Fruit fly (Drosophila melanogaster) whole organism, embryonic: ENCODE results near the gene CG14515.

Experiments
- Aef1 ChIP-seq: fragments of 200-800 bp; sonication (Bioruptor generic); IDR thresholded peaks from 3 replicates; pipeline ENCODE4 v1.3.6; 2022; ENCODE audit warnings: missing biosample characterization, missing genetic modification characterization
- CG10147 ChIP-seq: fragments of 200-800 bp; sonication (Bioruptor generic); optimal IDR thresholded peaks from 2 replicates; lab custom pipeline; 2019; ENCODE audit warnings: missing biosample characterization, mild to moderate bottlenecking, missing genetic modification characterization, moderate library complexity
- CG10321 ChIP-seq: fragments of 200-800 bp; sonication (Bioruptor generic); IDR thresholded peaks from 2 replicates; pipeline ENCODE4 v1.3.6; 2022; ENCODE audit warnings: missing biosample characterization, missing genetic modification characterization
- CG13775 ChIP-seq: fragments of 200-800 bp; sonication (Bioruptor generic); optimal IDR thresholded peaks from 3 replicates; lab custom pipeline; 2017; ENCODE audit warnings: missing biosample characterization, mild to moderate bottlenecking, missing genetic modification characterization
- CG13894 ChIP-seq: fragments of 200-800 bp; sonication (Bioruptor generic); optimal IDR thresholded peaks from 3 replicates; lab custom pipeline; 2018; ENCODE audit warnings: missing biosample characterization, mild to moderate bottlenecking, missing genetic modification characterization, moderate library complexity
- CG14014 ChIP-seq: fragments of 200-800 bp; sonication (Bioruptor generic); IDR thresholded peaks from 2 replicates; pipeline ENCODE4 v1.3.6; 2022; ENCODE audit warnings: missing biosample characterization, missing genetic modification characterization
- CG14667 ChIP-seq: fragments of 200-800 bp; sonication (Bioruptor generic); IDR thresholded peaks from 2 replicates; pipeline ENCODE4 v1.3.6; 2022; ENCODE audit warnings: missing biosample characterization, missing genetic modification characterization
- CG14860 ChIP-seq: fragments of 200-800 bp; sonication (Bioruptor generic); IDR thresholded peaks from 3 replicates; pipeline ENCODE4 v1.3.6; 2022; ENCODE audit warnings: missing biosample characterization, missing genetic modification characterization; ENCODE audit not compliant: partially characterized antibody
- CG16813 ChIP-seq: fragments of 200-800 bp; sonication (Bioruptor generic); IDR thresholded peaks from 3 replicates; pipeline ENCODE4 v1.3.6; 2022; ENCODE audit warnings: missing biosample characterization, missing genetic modification characterization; ENCODE audit not compliant: partially characterized antibody
- CG16863 ChIP-seq: fragments of 200-800 bp; sonication (Bioruptor generic); optimal IDR thresholded peaks from 3 replicates; lab custom pipeline; 2016; ENCODE audit warnings: missing biosample characterization, missing genetic modification characterization
- CG17328 ChIP-seq: fragments of 200-800 bp; sonication (Bioruptor generic); IDR thresholded peaks from 2 replicates; pipeline ENCODE4 v1.3.6; 2022; ENCODE audit warnings: missing biosample characterization, missing genetic modification characterization
- CG32532 ChIP-seq: fragments of 200-800 bp; sonication (Bioruptor generic); IDR thresholded peaks from 2 replicates; pipeline ENCODE4 v1.3.6; 2022; ENCODE audit warnings: missing biosample characterization, missing genetic modification characterization
- CG32767 ChIP-seq: fragments of 200-800 bp; sonication (Bioruptor generic); IDR thresholded peaks from 2 replicates; pipeline ENCODE4 v1.3.6; 2022; ENCODE audit warnings: missing biosample characterization, missing genetic modification characterization
- CG3726 ChIP-seq: fragments of 200-800 bp; sonication (Bioruptor generic); IDR thresholded peaks from 3 replicates; pipeline ENCODE4, ENCODE4 v1.3.6; 2022; ENCODE audit warnings: missing biosample characterization, missing genetic modification characterization
- CG3847 ChIP-seq: fragments of 200-800 bp; sonication (Bioruptor generic); IDR thresholded peaks from 2 replicates; pipeline ENCODE4 v1.3.6; 2022; ENCODE audit warnings: missing biosample characterization, missing genetic modification characterization
- CG42726 ChIP-seq: fragments of 200-800 bp; sonication (Bioruptor generic); IDR thresholded peaks from 2 replicates; pipeline ENCODE4 v1.3.6; 2022; ENCODE audit warnings: missing biosample characterization, missing genetic modification characterization; ENCODE audit not compliant: partially characterized antibody
- CG6175 ChIP-seq: fragments of 200-800 bp; sonication (Bioruptor generic); IDR thresholded peaks from 3 replicates; pipeline ENCODE4 v1.3.6; 2022; ENCODE audit warnings: missing biosample characterization, missing genetic modification characterization
- CG8089 ChIP-seq: fragments of 200-800 bp; sonication (Bioruptor generic); optimal IDR thresholded peaks from 3 replicates; lab custom pipeline; 2016; ENCODE audit warnings: missing biosample characterization, missing genetic modification characterization
- CG8924 ChIP-seq: fragments of 200-800 bp; optimal IDR thresholded peaks from 3 replicates; lab custom pipeline; 2019; ENCODE audit warnings: missing biosample characterization, mild to moderate bottlenecking, missing genetic modification characterization, moderate library complexity
- CG8944 ChIP-seq: fragments of 200-800 bp; sonication (Bioruptor generic); optimal IDR thresholded peaks from 3 replicates; lab custom pipeline; 2016; ENCODE audit warnings: missing biosample characterization, missing genetic modification characterization
- CoRest ChIP-seq: fragments of 200-800 bp; sonication (Bioruptor generic); optimal IDR thresholded peaks from 3 replicates; lab custom pipeline; 2018; ENCODE audit warnings: missing biosample characterization, mild to moderate bottlenecking, missing genetic modification characterization, moderate library complexity
- D19B ChIP-seq: fragments of 200-800 bp; sonication (Bioruptor generic); optimal IDR thresholded peaks from 2 replicates; lab custom pipeline; 2017; ENCODE audit warnings: missing biosample characterization, mild to moderate bottlenecking, missing genetic modification characterization
- Dbx ChIP-seq: fragments of 200-800 bp; sonication (Bioruptor generic); IDR thresholded peaks from 3 replicates; pipeline ENCODE4 v1.3.6; 2022; ENCODE audit warnings: missing biosample characterization, missing genetic modification characterization
- ERR ChIP-seq: fragments of 200-800 bp; sonication (Bioruptor generic); optimal IDR thresholded peaks from 2 replicates; lab custom pipeline; 2016; ENCODE audit warnings: missing biosample characterization, missing genetic modification characterization
- H2.0 ChIP-seq: fragments of 200-800 bp; sonication (Bioruptor generic); IDR thresholded peaks from 2 replicates; pipeline ENCODE4 v1.3.6; 2022; ENCODE audit warnings: missing biosample characterization, missing genetic modification characterization
- HLH54F ChIP-seq: fragments of 200-800 bp; sonication (Bioruptor generic); optimal IDR thresholded peaks from 3 replicates; lab custom pipeline; 2016; ENCODE audit warnings: missing biosample characterization, missing genetic modification characterization
- HmgZ ChIP-seq: fragments of 200-800 bp; sonication (Bioruptor generic); optimal IDR thresholded peaks from 2 replicates; lab custom pipeline; 2018; ENCODE audit warnings: missing biosample characterization, mild to moderate bottlenecking, missing genetic modification characterization
- Hr51 ChIP-seq, 2 experiments: fragments of 200-800 bp; sonication (Bioruptor generic); optimal IDR thresholded peaks; 2 replicates in 1 of 2; 3 replicates in 1 of 2; lab custom pipeline; 2016 to 2018; ENCODE audit warnings: missing biosample characterization in 2 of 2, missing genetic modification characterization in 2 of 2, mild to moderate bottlenecking in 1 of 2, moderate library complexity in 1 of 2
- Kr ChIP-seq: fragments of 200-800 bp; sonication (Bioruptor generic); optimal IDR thresholded peaks from 2 replicates; lab custom pipeline; 2017; ENCODE audit warnings: missing biosample characterization, mild to moderate bottlenecking, missing genetic modification characterization
- PHDP ChIP-seq: fragments of 200-800 bp; sonication (Bioruptor generic); optimal IDR thresholded peaks from 3 replicates; lab custom pipeline; 2018; ENCODE audit warnings: missing biosample characterization, mild to moderate bottlenecking, missing genetic modification characterization, moderate library complexity
- Spps ChIP-seq: fragments of 200-800 bp; sonication (Bioruptor generic); optimal IDR thresholded peaks from 2 replicates; lab custom pipeline; 2018; ENCODE audit warnings: missing biosample characterization, mild to moderate bottlenecking, missing genetic modification characterization
- Taf1 ChIP-seq: fragments of 200-800 bp; sonication (Bioruptor generic); IDR thresholded peaks from 2 replicates; pipeline ENCODE4 v1.3.6; 2022; ENCODE audit warnings: missing biosample characterization, missing genetic modification characterization
- Trl ChIP-seq, 3 experiments: fragments of >200 bp in 2 of 3; fragments of 200-800 bp in 1 of 3; sonication (Bioruptor generic) in 1 of 3; optimal IDR thresholded peaks; 2 replicates in 1 of 3; 3 replicates in 2 of 3; lab custom pipeline; 2016 to 2017; ENCODE audit warnings: missing biosample characterization in 1 of 3, missing genetic modification characterization in 1 of 3
- Xbp1 ChIP-seq: fragments of 200-800 bp; sonication (Bioruptor generic); optimal IDR thresholded peaks from 3 replicates; lab custom pipeline; 2016; ENCODE audit warnings: missing biosample characterization, mild to moderate bottlenecking, missing genetic modification characterization
- caup ChIP-seq: fragments of 200-800 bp; sonication (Bioruptor generic); optimal IDR thresholded peaks from 3 replicates; lab custom pipeline; 2017; ENCODE audit warnings: missing biosample characterization, mild to moderate bottlenecking, missing genetic modification characterization, moderate library complexity; ENCODE audit not compliant: severe bottlenecking
- dpn ChIP-seq, 2 experiments: fragments of 200-800 bp; sonication (Bioruptor generic); optimal IDR thresholded peaks; 3 replicates each; lab custom pipeline; 2016; ENCODE audit warnings: missing biosample characterization in 2 of 2, missing genetic modification characterization in 2 of 2
- exex ChIP-seq: fragments of 200-800 bp; sonication (Bioruptor generic); optimal IDR thresholded peaks from 4 replicates; lab custom pipeline; 2018; ENCODE audit warnings: missing biosample characterization, mild to moderate bottlenecking, missing genetic modification characterization, moderate library complexity
- fru ChIP-seq: fragments of >200 bp; optimal IDR thresholded peaks from 2 replicates; lab custom pipeline; 2017
- gfzf ChIP-seq: fragments of 200-800 bp; sonication (Bioruptor generic); optimal IDR thresholded peaks from 2 replicates; lab custom pipeline; 2016; ENCODE audit warnings: missing biosample characterization, mild to moderate bottlenecking, missing genetic modification characterization, moderate library complexity
- gro ChIP-seq: fragments of 200-800 bp; sonication (Bioruptor generic); optimal IDR thresholded peaks from 2 replicates; lab custom pipeline; 2016; ENCODE audit warnings: missing biosample characterization, missing genetic modification characterization
- ham ChIP-seq: fragments of 200-800 bp; sonication (Bioruptor generic); IDR thresholded peaks from 2 replicates; pipeline ENCODE4 v1.3.6; 2022; ENCODE audit warnings: missing biosample characterization, missing genetic modification characterization
- her ChIP-seq: fragments of 200-800 bp; sonication (Bioruptor generic); optimal IDR thresholded peaks from 2 replicates; lab custom pipeline; 2016; ENCODE audit warnings: missing biosample characterization, missing genetic modification characterization
- lilli ChIP-seq: fragments of 200-800 bp; sonication (Bioruptor generic); optimal IDR thresholded peaks from 3 replicates; lab custom pipeline; 2016; ENCODE audit warnings: missing biosample characterization, missing genetic modification characterization
- lmd ChIP-seq: fragments of 200-800 bp; sonication (Bioruptor generic); IDR thresholded peaks from 2 replicates; pipeline ENCODE4 v1.3.6; 2022; ENCODE audit warnings: missing biosample characterization, missing genetic modification characterization
- nau ChIP-seq: fragments of 200-800 bp; sonication (Bioruptor generic); optimal IDR thresholded peaks from 3 replicates; lab custom pipeline; 2017; ENCODE audit warnings: missing biosample characterization, mild to moderate bottlenecking, missing genetic modification characterization, missing genetic modification reagents
- oc ChIP-seq: fragments of 200-800 bp; sonication (Bioruptor generic); optimal IDR thresholded peaks from 2 replicates; lab custom pipeline; 2018; ENCODE audit warnings: missing biosample characterization, mild to moderate bottlenecking, missing genetic modification characterization, moderate library complexity
- peb ChIP-seq: fragments of 200-800 bp; sonication (Bioruptor generic); IDR thresholded peaks from 2 replicates; pipeline ENCODE4 v1.3.6; 2022; ENCODE audit warnings: missing biosample characterization, missing genetic modification characterization
- pnt ChIP-seq: fragments of 200-800 bp; sonication (Bioruptor generic); optimal IDR thresholded peaks from 3 replicates; lab custom pipeline; 2016; ENCODE audit warnings: missing biosample characterization, missing genetic modification characterization
- shn ChIP-seq: fragments of 200-800 bp; sonication (Bioruptor generic); optimal IDR thresholded peaks from 3 replicates; lab custom pipeline; 2016; ENCODE audit warnings: missing biosample characterization, missing genetic modification characterization
- trem ChIP-seq: fragments of 200-800 bp; optimal IDR thresholded peaks from 3 replicates; lab custom pipeline; 2019; ENCODE audit warnings: missing biosample characterization, mild to moderate bottlenecking, missing genetic modification characterization, moderate library complexity
- wek ChIP-seq: fragments of 200-800 bp; sonication (Bioruptor generic); optimal IDR thresholded peaks from 3 replicates; lab custom pipeline; 2018; ENCODE audit warnings: missing biosample characterization, mild to moderate bottlenecking, missing genetic modification characterization, moderate library complexity

CG14515 gene

DNA sequence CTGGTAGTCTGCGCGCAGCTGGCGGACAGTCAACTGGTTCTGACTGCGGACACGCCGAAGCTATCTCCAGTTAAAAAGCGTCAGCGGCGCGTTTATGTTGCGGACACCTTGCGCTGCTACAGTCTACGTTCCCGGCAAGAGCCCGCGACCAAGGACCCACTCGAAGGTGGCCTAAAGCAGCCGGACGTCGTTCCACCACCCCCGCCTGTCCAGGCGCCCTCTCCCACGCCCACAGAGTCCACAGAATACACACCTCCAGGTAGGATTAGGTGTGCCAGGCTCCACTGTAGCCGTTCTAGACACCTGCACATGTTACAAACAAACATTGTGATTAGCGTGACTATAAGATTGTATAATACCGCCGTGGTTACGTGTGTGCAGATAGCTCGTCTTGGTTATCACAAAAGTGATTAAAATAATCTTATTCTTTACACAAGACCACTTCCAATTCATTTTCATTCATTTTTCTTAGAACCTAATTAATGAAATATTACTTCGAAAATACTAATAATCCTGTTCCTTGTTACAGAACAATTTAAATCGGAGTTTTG lies 33.3 kb downstream of the CG14515 start:
- TF ChIP-seq CG3847 (GFP tag; lab: Robert Waterston, UW), result peak; percentile 44; the same call in 1 of the 2 replicates
- TF ChIP-seq oc, result no peak
- no peak for TF ChIP-seq HLH54F
- TF ChIP-seq CG32767 (GFP tag; lab: Robert Waterston, UW), result no peak
- no peak for TF ChIP-seq CG17328
- no peak for TF ChIP-seq wek (GFP tag; lab: Kevin White, UChicago)
- peak; percentile 18; the same call in 1 of the 2 replicates for TF ChIP-seq H2.0 (GFP tag; lab: Robert Waterston, UW)
- no peak for TF ChIP-seq her (GFP tag; lab: Kevin White, UChicago)
- TF ChIP-seq CG6175 (GFP tag; lab: Robert Waterston, UW), result 0 out of 3 replicates have a peak, but pooled peaks have one; percentile 8
- no peak for TF ChIP-seq peb (GFP tag; lab: Robert Waterston, UW)
- TF ChIP-seq CG10321, result no peak
- TF ChIP-seq fru, result no peak
- no peak for TF ChIP-seq Kr
- no peak for TF ChIP-seq Taf1 (GFP tag; lab: Robert Waterston, UW)
- TF ChIP-seq Trl (optimal IDR thresholded peaks at IDR 0.05; lab: Kevin White, UChicago), result no peak
- no peak for TF ChIP-seq Trl (GFP tag; optimal IDR thresholded peaks at IDR 0.05; lab: Kevin White, UChicago)
- no peak for TF ChIP-seq shn (GFP tag; lab: Kevin White, UChicago)
- TF ChIP-seq caup (GFP tag; lab: Kevin White, UChicago), result no peak
- no peak for TF ChIP-seq Hr51 (GFP tag; optimal IDR thresholded peaks at IDR 0.05; lab: Kevin White, UChicago)
- no peak for TF ChIP-seq dpn (GFP tag; optimal IDR thresholded peaks at IDR 0.05; lab: Kevin White, UChicago)
- no peak for TF ChIP-seq HmgZ (tag; lab: Kevin White, UChicago)
- no peak for TF ChIP-seq CG8944 (GFP tag; lab: Kevin White, UChicago)
- no peak for TF ChIP-seq ERR (GFP tag; lab: Kevin White, UChicago)
- no peak for TF ChIP-seq pnt (GFP tag; lab: Kevin White, UChicago)
- TF ChIP-seq gro (GFP tag; lab: Kevin White, UChicago), result no peak
- TF ChIP-seq CG3726, result no peak
- TF ChIP-seq nau (GFP tag; lab: Kevin White, UChicago), result no peak
- no peak for TF ChIP-seq gfzf (GFP tag; lab: Kevin White, UChicago)
- TF ChIP-seq CG14014 (GFP tag; lab: Robert Waterston, UW), result peak; percentile 48; the same call in 1 of the 2 replicates
- TF ChIP-seq CG13775, result no peak
- no peak for TF ChIP-seq CG8089 (GFP tag; lab: Kevin White, UChicago)
- TF ChIP-seq CG42726, result no peak
- TF ChIP-seq CG16863 (GFP tag; lab: Kevin White, UChicago), result no peak
- no peak for TF ChIP-seq CG14860 (GFP tag; lab: Robert Waterston, UW)
- TF ChIP-seq Xbp1 (GFP tag; lab: Kevin White, UChicago), result no peak
- TF ChIP-seq CG13894 (tag; lab: Kevin White, UChicago), result no peak
- peak; percentile 42; the same call in 1 of the 2 replicates for TF ChIP-seq lmd (GFP tag; lab: Robert Waterston, UW)
- TF ChIP-seq CG8924 (tag; lab: Kevin White, UChicago), result no peak
- TF ChIP-seq Spps (tag; lab: Kevin White, UChicago), result no peak
- no peak for TF ChIP-seq trem (tag; lab: Kevin White, UChicago)
- TF ChIP-seq CoRest (tag; lab: Kevin White, UChicago), result no peak
- TF ChIP-seq exex, result peak; percentile 84
- no peak for TF ChIP-seq PHDP (tag; lab: Kevin White, UChicago)
- no peak for TF ChIP-seq CG14667 (GFP tag; lab: Robert Waterston, UW)
- 0 out of 3 replicates have a peak, but pooled peaks have one; percentile 55 for TF ChIP-seq Dbx
- no peak for TF ChIP-seq lilli (GFP tag; lab: Kevin White, UChicago)
- no peak for TF ChIP-seq CG16813 (GFP tag; lab: Robert Waterston, UW)
- peak; percentile 49; the same call in 1 of the 3 replicates for TF ChIP-seq Aef1 (GFP tag; lab: Robert Waterston, UW)
- no peak for TF ChIP-seq D19B (GFP tag; lab: Kevin White, UChicago)
- TF ChIP-seq CG10147 (GFP tag; lab: Kevin White, UChicago), result no peak
- no peak for TF ChIP-seq ham
- peak; percentile 68 for TF ChIP-seq CG32532 (GFP tag; lab: Robert Waterston, UW)
